Worm (Caenorhabditis elegans) whole organism, late embryonic: Measurements from ENCODE around the gene F32F2.4.

Source experiments
- C38D4.7 ChIP-seq: fragments of 200-800 bp; sonication (Bioruptor generic); optimal IDR thresholded peaks from 2 replicates; lab custom pipeline; 2018; ENCODE audit warnings: mild to moderate bottlenecking, missing genetic modification characterization, moderate library complexity, missing compliant biosample characterization
- K02D7.2 ChIP-seq: sonication (generic microtip); optimal IDR thresholded peaks from 2 replicates; lab custom pipeline; 2017; ENCODE audit warnings: mild to moderate bottlenecking, missing genetic modification characterization, missing compliant biosample characterization
- Y22D7AL.16 ChIP-seq: sonication (generic microtip); optimal IDR thresholded peaks from 2 replicates; lab custom pipeline; 2016; ENCODE audit warnings: missing genetic modification characterization, missing compliant biosample characterization
- ahr-1 ChIP-seq: sonication (generic microtip); optimal IDR thresholded peaks from 2 replicates; lab custom pipeline; 2016; ENCODE audit warnings: missing genetic modification characterization, missing compliant biosample characterization
- ama-1 ChIP-seq: fragments of 150-350 bp; optimal IDR thresholded peaks from 2 replicates; lab custom pipeline; 2014
- ceh-14 ChIP-seq: sonication (generic microtip); optimal IDR thresholded peaks from 2 replicates; lab custom pipeline; 2016; ENCODE audit warnings: missing genotype, missing genetic modification characterization, missing compliant biosample characterization
- ceh-18 ChIP-seq: sonication (generic microtip); optimal IDR thresholded peaks from 2 replicates; lab custom pipeline; 2016; ENCODE audit warnings: missing genetic modification characterization, missing compliant biosample characterization
- ceh-2 ChIP-seq: sonication (generic microtip); optimal IDR thresholded peaks from 2 replicates; lab custom pipeline; 2016; ENCODE audit warnings: missing genotype, missing genetic modification characterization, missing compliant biosample characterization
- ceh-24 ChIP-seq: sonication (generic microtip); optimal IDR thresholded peaks from 2 replicates; lab custom pipeline; 2016; ENCODE audit warnings: mild to moderate bottlenecking, missing genetic modification characterization, missing compliant biosample characterization
- ceh-30 ChIP-seq: fragments of 150-350 bp; optimal IDR thresholded peaks from 2 replicates; lab custom pipeline; 2014; ENCODE audit warnings: missing biosample characterization, missing genetic modification characterization
- ceh-34 ChIP-seq: sonication (generic microtip); optimal IDR thresholded peaks from 2 replicates; lab custom pipeline; 2016; ENCODE audit warnings: mild to moderate bottlenecking, missing genetic modification characterization, missing compliant biosample characterization
- ceh-48 ChIP-seq: sonication (generic microtip); optimal IDR thresholded peaks from 2 replicates; lab custom pipeline; 2016; ENCODE audit warnings: missing genetic modification characterization, inconsistent platforms, missing compliant biosample characterization
- ceh-6 ChIP-seq: fragments of 200-800 bp; sonication (Bioruptor generic); optimal IDR thresholded peaks from 2 replicates; lab custom pipeline; 2018; ENCODE audit warnings: mild to moderate bottlenecking, missing genetic modification characterization, missing compliant biosample characterization
- ceh-9 ChIP-seq: sonication (generic microtip); optimal IDR thresholded peaks from 2 replicates; lab custom pipeline; 2016; ENCODE audit warnings: mild to moderate bottlenecking, missing genetic modification characterization, inconsistent platforms, missing compliant biosample characterization
- che-1 ChIP-seq: sonication (generic microtip); optimal IDR thresholded peaks from 2 replicates; lab custom pipeline; 2016; ENCODE audit warnings: mild to moderate bottlenecking, missing genetic modification characterization, missing compliant biosample characterization
- elt-4 ChIP-seq: sonication (generic microtip); optimal IDR thresholded peaks from 2 replicates; lab custom pipeline; 2016; ENCODE audit warnings: missing genetic modification characterization, missing compliant biosample characterization
- fkh-10 ChIP-seq: fragments of 150-350 bp; optimal IDR thresholded peaks from 2 replicates; lab custom pipeline; 2014; ENCODE audit warnings: missing biosample characterization, missing genetic modification reagents, missing genetic modification characterization
- hlh-13 ChIP-seq: fragments of 200-800 bp; sonication (Bioruptor generic); optimal IDR thresholded peaks from 2 replicates; lab custom pipeline; 2018; ENCODE audit warnings: mild to moderate bottlenecking, missing genetic modification characterization, missing compliant biosample characterization
- hlh-15 ChIP-seq: sonication (generic microtip); optimal IDR thresholded peaks from 2 replicates; lab custom pipeline; 2016; ENCODE audit warnings: missing genetic modification characterization, missing compliant biosample characterization
- hlh-30 ChIP-seq: sonication (generic microtip); optimal IDR thresholded peaks from 2 replicates; lab custom pipeline; 2017; ENCODE audit warnings: antibody characterized with exemption, missing genetic modification characterization, missing compliant biosample characterization; ENCODE audit not compliant: insufficient read depth
- hlh-8 ChIP-seq: sonication (generic microtip); optimal IDR thresholded peaks from 2 replicates; lab custom pipeline; 2016; ENCODE audit warnings: missing genotype, missing genetic modification characterization, missing compliant biosample characterization
- lim-6 ChIP-seq: sonication (generic microtip); optimal IDR thresholded peaks from 2 replicates; lab custom pipeline; 2016; ENCODE audit warnings: missing genetic modification characterization, missing compliant biosample characterization
- madf-2 ChIP-seq: sonication (generic microtip); optimal IDR thresholded peaks from 2 replicates; lab custom pipeline; 2017; ENCODE audit warnings: missing genetic modification characterization, missing compliant biosample characterization
- mec-3 ChIP-seq: sonication (generic microtip); optimal IDR thresholded peaks from 2 replicates; lab custom pipeline; 2016; ENCODE audit warnings: borderline replicate concordance, missing genetic modification characterization, missing compliant biosample characterization
- nfya-1 ChIP-seq: sonication (generic microtip); optimal IDR thresholded peaks from 2 replicates; lab custom pipeline; 2017; ENCODE audit warnings: missing genetic modification characterization, mild to moderate bottlenecking, missing compliant biosample characterization, antibody characterized with exemption, moderate library complexity
- npax-4 ChIP-seq: sonication (generic microtip); optimal IDR thresholded peaks from 2 replicates; lab custom pipeline; 2016; ENCODE audit warnings: missing genetic modification characterization, missing compliant biosample characterization
- pat-9 ChIP-seq: fragments of 200-800 bp; sonication (Bioruptor generic); optimal IDR thresholded peaks from 2 replicates; lab custom pipeline; 2018; ENCODE audit warnings: mild to moderate bottlenecking, missing genetic modification characterization, moderate library complexity, missing compliant biosample characterization
- pax-1 ChIP-seq: fragments of 150-350 bp; optimal IDR thresholded peaks from 2 replicates; lab custom pipeline; 2014; ENCODE audit warnings: missing biosample characterization, missing genetic modification characterization
- pha-4 ChIP-seq: fragments of 150-350 bp; optimal IDR thresholded peaks from 2 replicates; lab custom pipeline; 2018; ENCODE audit warnings: missing biosample characterization, missing genetic modification reagents, missing genetic modification characterization
- pqm-1 ChIP-seq: sonication (generic microtip); optimal IDR thresholded peaks from 2 replicates; lab custom pipeline; 2016; ENCODE audit warnings: missing genetic modification characterization, missing compliant biosample characterization
- rnt-1 ChIP-seq: sonication (generic microtip); optimal IDR thresholded peaks from 2 replicates; lab custom pipeline; 2016; ENCODE audit warnings: missing genetic modification characterization, missing compliant biosample characterization
- sdc-2 ChIP-seq: sonication (generic microtip); optimal IDR thresholded peaks from 2 replicates; lab custom pipeline; 2016; ENCODE audit warnings: missing genotype, missing genetic modification characterization, missing compliant biosample characterization
- sox-2 ChIP-seq: fragments of 200-800 bp; sonication (Bioruptor generic); IDR thresholded peaks from 2 replicates; pipeline ENCODE4 v1.3.6; 2022; ENCODE audit warnings: missing genetic modification reagents, missing genetic modification characterization, missing compliant biosample characterization
- sox-4 ChIP-seq: sonication (generic microtip); optimal IDR thresholded peaks from 2 replicates; lab custom pipeline; 2017; ENCODE audit warnings: mild to moderate bottlenecking, missing genetic modification characterization, inconsistent platforms, missing compliant biosample characterization
- tbx-2 ChIP-seq: sonication (generic microtip); optimal IDR thresholded peaks from 2 replicates; lab custom pipeline; 2016; ENCODE audit warnings: missing genetic modification characterization, missing compliant biosample characterization
- ttx-3 ChIP-seq: sonication (generic microtip); optimal IDR thresholded peaks from 2 replicates; lab custom pipeline; 2016; ENCODE audit warnings: missing genetic modification reagents, missing genetic modification characterization, missing compliant biosample characterization
- unc-42 ChIP-seq: sonication (generic microtip); optimal IDR thresholded peaks from 2 replicates; lab custom pipeline; 2016; ENCODE audit warnings: missing genotype, missing genetic modification characterization, missing compliant biosample characterization
- unc-55 ChIP-seq: sonication (generic microtip); optimal IDR thresholded peaks from 2 replicates; lab custom pipeline; 2017; ENCODE audit warnings: missing biosample characterization, missing genetic modification reagents, missing genetic modification characterization
- ztf-16 ChIP-seq: sonication (generic microtip); optimal IDR thresholded peaks from 2 replicates; lab custom pipeline; 2017; ENCODE audit warnings: missing genetic modification characterization, missing compliant biosample characterization

The F32F2.4 gene

ce11 chrV:13275959-13276358 is at the start of gene F32F2.4:
TSS of gene F32F2.4 (plus strand) at chrV:13276259.
- TF ChIP-seq Y22D7AL.16 (tag; lab: Kevin White, UChicago) = no peak
- TF ChIP-seq ceh-48 (tag; lab: Kevin White, UChicago) = no peak
- TF ChIP-seq mec-3 (tag; lab: Kevin White, UChicago) = no peak
- no peak for TF ChIP-seq hlh-13 (GFP tag; lab: Kevin White, UChicago)
- no peak for TF ChIP-seq ceh-30
- TF ChIP-seq rnt-1 (tag; lab: Kevin White, UChicago) = no peak
- TF ChIP-seq ceh-14 = no peak
- TF ChIP-seq ceh-24 = no peak
- no peak for TF ChIP-seq hlh-8 (tag; lab: Kevin White, UChicago)
- no peak for TF ChIP-seq elt-4 (tag; lab: Kevin White, UChicago)
- no peak for TF ChIP-seq ceh-2 (tag; lab: Kevin White, UChicago)

DNA sequence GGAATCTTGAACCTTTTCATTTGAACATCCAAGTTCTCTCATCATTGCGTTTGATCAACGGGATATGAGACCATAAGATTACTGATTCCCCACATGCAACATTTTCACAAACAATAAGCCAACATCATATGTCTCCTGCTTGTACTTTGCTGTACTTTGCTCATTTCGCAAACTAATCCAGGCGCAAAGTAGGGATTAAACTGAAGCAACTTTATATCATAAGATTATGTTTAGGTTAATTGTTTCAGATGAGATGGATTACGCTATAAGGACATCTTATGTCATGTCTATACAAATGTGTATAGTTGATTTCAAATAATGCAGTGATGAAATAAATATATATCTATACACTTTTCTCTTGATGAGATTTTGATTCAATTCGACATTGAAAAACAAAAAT is 46.5 kb upstream of the F32F2.4 start:
- TF ChIP-seq hlh-15 (tag; lab: Kevin White, UChicago) (no peak), che-1 (tag; lab: Kevin White, UChicago) (no peak), ceh-6 (GFP tag; lab: Kevin White, UChicago) (no peak), mec-3 (tag; lab: Kevin White, UChicago) (no peak)

- TF ChIP-seq ahr-1 (tag; lab: Kevin White, UChicago) (no peak), ceh-14 (no peak), che-1 (tag; lab: Kevin White, UChicago) (no peak), pat-9 (tag; lab: Kevin White, UChicago) (no peak), K02D7.2 (tag; lab: Kevin White, UChicago) (no peak), C38D4.7 (no peak), ztf-16 (tag; lab: Kevin White, UChicago) (no peak), tbx-2 (tag; lab: Kevin White, UChicago) (no peak), nfya-1 (tag; lab: Kevin White, UChicago) (no peak), ceh-24 (no peak), pax-1 (no peak), hlh-15 (tag; lab: Kevin White, UChicago) (no peak), lim-6 (no peak)
- TF ChIP-seq, all 69 proteins: peak for 0
Observed at ce11 chrV:13235313-13235712, 40.7 kb upstream of the F32F2.4 start.

ce11 chrV:13236507-13236906 is 39.6 kb upstream of the F32F2.4 start, which contains the start of gene dmd-10:
TSS of gene dmd-10 (minus strand) at chrV:13236607.
- TF ChIP-seq unc-42 (tag; lab: Kevin White, UChicago) = no peak
- no peak for TF ChIP-seq ceh-34 (tag; lab: Kevin White, UChicago)
- TF ChIP-seq ceh-18 (tag; lab: Kevin White, UChicago) = no peak
- TF ChIP-seq hlh-30 (tag; lab: Kevin White, UChicago) = no peak
- TF ChIP-seq, all 69 proteins: peak for 0

DNA sequence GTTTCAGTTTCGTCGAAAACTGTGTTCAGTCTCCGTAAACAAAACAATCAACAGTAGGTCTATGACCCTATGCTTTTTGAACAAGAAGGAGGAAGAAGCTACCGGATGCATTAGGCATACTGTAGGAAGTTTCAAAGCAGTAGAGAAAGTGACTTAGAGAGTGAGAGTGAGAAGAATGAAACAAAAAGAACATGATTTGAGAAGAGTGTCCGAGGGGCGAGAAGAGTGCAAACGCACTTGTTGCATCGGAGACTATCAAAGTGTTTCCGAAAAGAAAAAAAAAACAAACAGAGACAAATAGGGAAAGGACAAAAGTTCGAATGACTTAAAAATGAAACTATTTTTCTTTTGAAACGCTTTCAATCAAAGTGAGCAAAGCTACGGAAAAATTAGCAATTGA is 32.9 kb upstream of the F32F2.4 start:
- no peak for TF ChIP-seq sox-4
- no peak for TF ChIP-seq hlh-15 (tag; lab: Kevin White, UChicago)
- no peak for TF ChIP-seq sdc-2 (tag; lab: Kevin White, UChicago)
- no peak for TF ChIP-seq K02D7.2 (tag; lab: Kevin White, UChicago)
- TF ChIP-seq fkh-10 = no peak
- no peak for TF ChIP-seq ceh-9
- TF ChIP-seq, all 69 proteins: peak for 0

DNA sequence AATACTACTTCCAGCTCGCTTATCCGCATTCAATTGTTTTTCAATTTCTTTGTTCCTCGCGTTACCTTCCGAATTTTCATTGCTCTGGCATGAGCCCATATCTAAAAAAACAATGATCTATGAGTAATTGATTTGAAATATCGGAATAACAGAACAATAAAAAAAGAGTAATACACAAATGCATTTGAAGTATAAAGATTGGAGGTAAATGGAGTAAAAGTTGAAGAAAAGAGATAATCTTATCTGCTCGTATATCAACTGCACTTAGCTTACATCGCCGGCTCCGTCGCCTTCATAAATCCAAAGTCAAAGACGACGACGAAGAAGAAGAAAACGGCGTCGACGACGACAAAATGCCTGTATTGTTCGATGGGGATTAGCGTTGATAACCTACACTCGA is 26.6 kb upstream of the F32F2.4 start, which contains the start of gene odr-3:
Gene odr-3 (minus strand): TSS at position 101 of the 400 bp plus-strand sequence.
- TF ChIP-seq ceh-18 (tag; lab: Kevin White, UChicago) (no peak), ttx-3 (tag; lab: Kevin White, UChicago) (no peak), hlh-8 (tag; lab: Kevin White, UChicago) (no peak), sox-4 (no peak), ama-1 (lab: Kevin White, UChicago) (no peak), sox-2 (GFP tag; lab: Robert Waterston, UW) (no peak), pqm-1 (tag; lab: Kevin White, UChicago) (no peak), npax-4 (tag; lab: Kevin White, UChicago) (no peak), ceh-14 (no peak), madf-2 (tag; lab: Kevin White, UChicago) (no peak), unc-55 (GFP tag; lab: Kevin White, UChicago) (no peak), pha-4 (tag; lab: Kevin White, UChicago) (no peak)
